Worm (Caenorhabditis elegans): Measurements from ENCODE around the gene dep-1.

dep-1 gene

DNA sequence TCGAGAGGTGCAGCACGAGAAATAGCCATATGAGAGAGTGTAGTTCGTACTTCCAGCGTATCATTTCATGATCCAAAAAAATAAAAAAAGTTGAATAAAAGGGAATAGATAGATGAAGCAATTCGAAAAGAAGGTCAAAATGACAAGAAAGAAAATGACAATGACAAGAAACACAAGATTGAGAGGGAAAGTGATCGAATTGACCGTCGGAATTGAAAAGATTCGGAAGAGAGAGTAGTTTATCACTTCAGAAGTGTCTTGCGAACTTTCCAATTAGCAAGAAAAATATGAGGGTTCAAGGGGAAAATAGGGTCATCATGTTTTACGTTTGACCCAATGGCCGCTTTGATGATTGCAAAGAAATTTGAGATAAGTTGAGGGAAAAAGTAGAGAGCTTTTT is at the start of gene dep-1:
Gene dep-1, minus strand, starts transcription at position 95 of the 400 bp plus-strand sequence.
- no peak for TF ChIP-seq nhr-28 (tag; optimal IDR thresholded peaks at IDR 0.05)
- no peak for TF ChIP-seq ces-1 (GFP tag; optimal IDR thresholded peaks at IDR 0.05)
- TF ChIP-seq nhr-12 (tag; optimal IDR thresholded peaks at IDR 0.05) = no peak
- TF ChIP-seq bed-3 (GFP tag; optimal IDR thresholded peaks at IDR 0.05) = no peak
- no peak for TF ChIP-seq ceh-43 (GFP tag; optimal IDR thresholded peaks at IDR 0.05)
- TF ChIP-seq mls-2 (tag; optimal IDR thresholded peaks at IDR 0.05) = no peak
- no peak for TF ChIP-seq drap-1 (GFP tag; optimal IDR thresholded peaks at IDR 0.05)
- TF ChIP-seq lin-32 (GFP tag; optimal IDR thresholded peaks at IDR 0.05) = no peak
- no peak for TF ChIP-seq snpc-4 (tag; optimal IDR thresholded peaks at IDR 0.05)
- no peak for TF ChIP-seq ztf-11 (tag; optimal IDR thresholded peaks at IDR 0.05)
- no peak for TF ChIP-seq tbx-8 (GFP tag; optimal IDR thresholded peaks at IDR 0.05)
- TF ChIP-seq nhr-76 (tag; optimal IDR thresholded peaks at IDR 0.05) = no peak
- no peak for TF ChIP-seq flh-1 (GFP tag; optimal IDR thresholded peaks at IDR 0.05)

DNA sequence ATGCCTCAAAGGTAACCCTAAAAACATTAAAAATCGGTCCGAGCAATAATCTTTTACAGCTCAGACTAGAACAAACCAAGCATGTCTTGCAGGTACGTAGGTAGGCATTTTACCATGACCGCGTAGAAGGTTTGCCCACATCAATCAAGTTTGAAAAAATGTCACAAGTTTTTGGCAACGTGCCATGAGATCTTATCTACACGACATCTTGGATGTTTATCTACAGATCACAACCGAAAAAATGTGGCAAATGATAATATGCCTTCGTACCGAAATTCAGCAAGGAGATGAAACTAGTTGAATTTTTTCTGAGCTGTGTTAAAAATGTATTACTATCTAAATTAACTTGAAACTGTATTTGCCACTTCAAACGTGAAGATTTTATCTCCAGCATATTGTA is 44.8 kb upstream of the dep-1 start:
- TF ChIP-seq unc-62 (GFP tag; optimal IDR thresholded peaks at IDR 0.05) = peak; percentile 19
- TF ChIP-seq elt-1 (tag; optimal IDR thresholded peaks at IDR 0.05; ENCODE audit: borderline replicate concordance, insufficient read depth) = peak; percentile 88
- no peak for TF ChIP-seq ces-1 (GFP tag; optimal IDR thresholded peaks at IDR 0.05)

DNA sequence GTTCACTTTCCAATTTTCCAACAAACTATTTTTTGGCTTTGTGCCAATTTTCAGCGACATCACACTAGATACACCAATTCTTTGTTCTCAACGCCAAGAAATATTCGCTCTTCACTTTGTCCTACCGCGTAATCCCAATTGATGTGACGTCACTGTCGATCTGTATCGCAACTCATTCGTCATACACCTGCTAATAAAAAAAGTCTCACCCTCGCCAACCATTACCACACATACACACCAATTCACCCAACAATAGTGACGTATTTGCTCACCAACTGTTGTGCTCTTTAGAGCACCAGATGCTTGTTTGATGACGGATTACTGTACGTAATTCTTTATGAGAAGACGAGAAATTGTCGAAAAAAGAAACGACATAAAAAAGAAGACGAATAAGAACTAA is 43.8 kb upstream of the dep-1 start:
- TF ChIP-seq nhr-237 (tag; optimal IDR thresholded peaks at IDR 0.05) = no peak
- no peak for TF ChIP-seq mls-2 (tag; optimal IDR thresholded peaks at IDR 0.05)
- no peak for TF ChIP-seq ces-1 (GFP tag; optimal IDR thresholded peaks at IDR 0.05)
- TF ChIP-seq unc-62 (GFP tag; optimal IDR thresholded peaks at IDR 0.05) = peak; percentile 57
- peak; percentile 49 for TF ChIP-seq lsy-2 (tag; optimal IDR thresholded peaks at IDR 0.05)
- TF ChIP-seq cnd-1 (tag; optimal IDR thresholded peaks at IDR 0.05) = peak; percentile 81
- TF ChIP-seq hlh-1 (tag; optimal IDR thresholded peaks at IDR 0.05) = peak; percentile 71
- TF ChIP-seq lin-13 (tag; optimal IDR thresholded peaks at IDR 0.05) = no peak
- TF ChIP-seq snpc-4 (tag; optimal IDR thresholded peaks at IDR 0.05) = no peak
- TF ChIP-seq flh-1 (GFP tag; optimal IDR thresholded peaks at IDR 0.05) = no peak
- no peak for TF ChIP-seq sptf-1 (tag; optimal IDR thresholded peaks at IDR 0.05)
- TF ChIP-seq nhr-76 (tag; optimal IDR thresholded peaks at IDR 0.05) = no peak
- no peak for TF ChIP-seq bed-3 (GFP tag; optimal IDR thresholded peaks at IDR 0.05)
- TF ChIP-seq ztf-11 (tag; optimal IDR thresholded peaks at IDR 0.05) = no peak
- no peak for TF ChIP-seq pha-4 (tag; optimal IDR thresholded peaks at IDR 0.05)
- peak; percentile 92 for TF ChIP-seq nhr-2 (tag; optimal IDR thresholded peaks at IDR 0.05)
- TF ChIP-seq M03D4.4 (tag; optimal IDR thresholded peaks at IDR 0.05) = no peak
- peak; percentile 4 for TF ChIP-seq lin-32 (GFP tag; optimal IDR thresholded peaks at IDR 0.05)
- TF ChIP-seq tbx-8 (GFP tag; optimal IDR thresholded peaks at IDR 0.05) = no peak
- peak; percentile 26 for TF ChIP-seq ceh-39 (tag; optimal IDR thresholded peaks at IDR 0.05)
- no peak for TF ChIP-seq ham-2 (GFP tag; optimal IDR thresholded peaks at IDR 0.05)
- no peak for TF ChIP-seq elt-3 (tag; optimal IDR thresholded peaks at IDR 0.05)
- TF ChIP-seq nhr-12 (tag; optimal IDR thresholded peaks at IDR 0.05) = peak; percentile 40
- no peak for TF ChIP-seq blmp-1 (tag; optimal IDR thresholded peaks at IDR 0.05)
- TF ChIP-seq zip-8 (tag; optimal IDR thresholded peaks at IDR 0.05) = peak; percentile 87
- no peak for TF ChIP-seq unc-39 (tag; optimal IDR thresholded peaks at IDR 0.05)

DNA sequence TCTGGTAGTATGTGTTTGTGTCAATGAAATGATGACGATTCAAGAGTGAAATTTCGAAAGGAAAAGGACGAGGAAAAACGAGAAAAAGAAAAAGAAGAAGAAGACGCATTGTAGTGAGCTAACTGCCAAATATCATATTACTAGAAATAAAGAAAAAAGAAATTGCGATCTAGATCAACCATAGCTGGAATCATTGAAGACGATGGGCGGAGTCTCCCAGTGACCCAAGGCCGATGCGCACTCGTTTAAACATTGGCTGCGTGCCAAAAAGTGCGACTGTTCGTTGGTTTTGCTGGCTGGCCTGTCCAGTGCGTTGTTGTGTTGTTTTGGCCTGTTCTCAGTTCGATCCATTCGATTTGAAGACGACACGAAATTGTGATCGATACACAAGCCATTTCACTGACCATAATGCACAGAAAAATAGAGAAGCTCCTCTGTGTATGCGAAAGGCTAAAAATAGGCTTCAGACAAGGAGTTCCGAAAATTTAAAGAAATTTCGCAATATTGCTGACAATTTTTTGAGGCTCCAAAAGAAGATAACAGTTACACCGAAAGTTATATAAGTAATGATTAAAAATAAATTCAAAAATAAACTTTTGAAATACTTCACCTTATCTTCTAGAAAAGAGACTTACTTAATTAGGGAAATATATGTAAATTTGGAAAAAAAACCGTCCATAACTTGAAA is 42.8 kb upstream of the dep-1 start:
- TF ChIP-seq zip-8 (tag; optimal IDR thresholded peaks at IDR 0.05) (no peak), M03D4.4 (tag; optimal IDR thresholded peaks at IDR 0.05) (no peak), elt-3 (tag; optimal IDR thresholded peaks at IDR 0.05) (no peak), cnd-1 (tag; optimal IDR thresholded peaks at IDR 0.05) (no peak), mab-5 (tag; optimal IDR thresholded peaks at IDR 0.05) (no peak), elt-1 (tag; optimal IDR thresholded peaks at IDR 0.05; ENCODE audit: borderline replicate concordance, insufficient read depth) (no peak), ztf-11 (tag; optimal IDR thresholded peaks at IDR 0.05) (no peak), mep-1 (tag; optimal IDR thresholded peaks at IDR 0.05) (no peak), unc-39 (tag; optimal IDR thresholded peaks at IDR 0.05) (no peak), lin-32 (GFP tag; optimal IDR thresholded peaks at IDR 0.05) (no peak), blmp-1 (tag; optimal IDR thresholded peaks at IDR 0.05) (no peak), unc-120 (tag; optimal IDR thresholded peaks at IDR 0.05; ENCODE audit: poor library complexity, severe bottlenecking) (no peak), lsy-2 (tag; optimal IDR thresholded peaks at IDR 0.05) (no peak), snpc-4 (tag; optimal IDR thresholded peaks at IDR 0.05) (no peak)

All from whole organism, mixed stage, embryonic.